Worm (Caenorhabditis elegans): ENCODE measurements around the gene str-198.

DNA sequence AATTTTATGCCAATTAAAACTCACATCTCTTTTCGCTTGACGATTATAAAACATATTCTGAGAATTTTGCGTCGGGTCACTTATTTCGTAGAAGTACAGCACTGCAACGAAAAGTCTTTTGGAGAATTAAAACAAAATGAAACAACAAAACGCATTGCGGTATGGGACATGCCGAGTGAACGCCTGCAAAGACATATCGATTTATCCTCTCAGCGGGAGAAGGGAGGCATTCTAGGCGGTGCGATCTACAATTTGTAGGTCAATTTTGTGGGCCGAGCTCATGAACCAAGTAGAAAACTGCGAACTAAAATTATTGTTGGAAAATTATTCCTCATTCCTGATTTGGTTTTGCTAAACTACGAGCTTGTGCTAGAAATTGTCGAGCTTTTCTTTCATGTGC lies 5.8 kb downstream of the str-198 start, which contains the start of gene F14H3.3:
- TF ChIP-seq hmbx-1 (tag; optimal IDR thresholded peaks at IDR 0.05) (no peak), sea-1 (GFP tag; conservative IDR thresholded peaks at IDR 0.05) (no peak), pes-1 (GFP tag; IDR thresholded peaks at IDR 0.05) (no peak), hmg-4 (GFP tag; optimal IDR thresholded peaks at IDR 0.05) (no peak)
